Worm (Caenorhabditis elegans): Measurements from ENCODE around the gene B0507.5.

Gene B0507.5

ce11 chrV:8765938-8766337, 12.4 kb downstream of the B0507.5 start, which contains the start of gene B0507.9:
Gene B0507.9 (minus strand): TSS chrV:8766038.
- no peak for TF ChIP-seq B0310.2 (tag; optimal IDR thresholded peaks at IDR 0.05)
- no peak for TF ChIP-seq scrt-1 (GFP tag; IDR thresholded peaks at IDR 0.05)
- TF ChIP-seq tra-4 (tag; optimal IDR thresholded peaks at IDR 0.05): no peak
- no peak for TF ChIP-seq pes-1 (GFP tag; IDR thresholded peaks at IDR 0.05)
- no peak for TF ChIP-seq flt-1 (GFP tag; IDR thresholded peaks at IDR 0.05)
- no peak for TF ChIP-seq hmg-4 (GFP tag; optimal IDR thresholded peaks at IDR 0.05)
- TF ChIP-seq ets-7 (tag; optimal IDR thresholded peaks at IDR 0.05): no peak
- TF ChIP-seq F13C5.2 (tag; optimal IDR thresholded peaks at IDR 0.05): no peak
- TF ChIP-seq ama-1 (optimal IDR thresholded peaks at IDR 0.05): no peak
- no peak for TF ChIP-seq hnd-1 (tag; optimal IDR thresholded peaks at IDR 0.05)
- TF ChIP-seq hmbx-1 (tag; optimal IDR thresholded peaks at IDR 0.05): no peak
- TF ChIP-seq tbx-37 (GFP tag; conservative IDR thresholded peaks at IDR 0.05): no peak
- no peak for TF ChIP-seq aly-1 (tag; optimal IDR thresholded peaks at IDR 0.05)
- no peak for TF ChIP-seq ceh-36 (tag; optimal IDR thresholded peaks at IDR 0.05)

DNA sequence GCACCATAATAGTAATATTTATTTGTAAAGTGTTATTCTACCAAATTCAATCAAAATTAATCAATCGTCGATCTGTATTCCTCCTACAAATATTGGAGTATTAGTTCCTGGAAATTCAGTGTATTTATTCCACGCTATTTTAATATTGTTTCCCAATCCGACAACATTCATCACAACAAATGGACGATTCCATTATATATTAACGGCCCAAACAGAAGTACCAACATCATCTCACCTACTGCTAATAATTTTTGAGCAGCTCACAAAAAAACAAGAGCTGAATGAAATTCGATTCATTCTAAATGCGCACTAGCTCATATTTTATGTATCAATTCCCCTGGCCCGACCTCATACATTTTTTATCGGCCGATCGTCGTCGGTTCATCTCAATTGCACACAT, 13.5 kb downstream of the B0507.5 start:
- TF ChIP-seq aly-1 (tag; optimal IDR thresholded peaks at IDR 0.05): no peak
- no peak for TF ChIP-seq ceh-13 (GFP tag; optimal IDR thresholded peaks at IDR 0.05)
- TF ChIP-seq sea-1 (GFP tag; conservative IDR thresholded peaks at IDR 0.05): no peak
- no peak for TF ChIP-seq flt-1 (GFP tag; IDR thresholded peaks at IDR 0.05)
- TF ChIP-seq hnd-1 (tag; optimal IDR thresholded peaks at IDR 0.05): no peak
- TF ChIP-seq tbx-37 (GFP tag; conservative IDR thresholded peaks at IDR 0.05): no peak
- TF ChIP-seq tbx-11 (GFP tag; IDR thresholded peaks at IDR 0.05): no peak
- TF ChIP-seq F13C5.2 (tag; optimal IDR thresholded peaks at IDR 0.05): no peak
- no peak for TF ChIP-seq ama-1 (optimal IDR thresholded peaks at IDR 0.05)
- no peak for TF ChIP-seq pes-1 (GFP tag; IDR thresholded peaks at IDR 0.05)
- TF ChIP-seq scrt-1 (GFP tag; IDR thresholded peaks at IDR 0.05): no peak
- no peak for TF ChIP-seq hmg-4 (GFP tag; optimal IDR thresholded peaks at IDR 0.05)
- no peak for TF ChIP-seq ets-7 (tag; optimal IDR thresholded peaks at IDR 0.05)
- TF ChIP-seq B0310.2 (tag; optimal IDR thresholded peaks at IDR 0.05): no peak
- no peak for TF ChIP-seq tra-4 (tag; optimal IDR thresholded peaks at IDR 0.05)
- TF ChIP-seq hmbx-1 (tag; optimal IDR thresholded peaks at IDR 0.05): no peak
- no peak for TF ChIP-seq ceh-36 (tag; optimal IDR thresholded peaks at IDR 0.05)

- TF ChIP-seq aly-1 (tag; optimal IDR thresholded peaks at IDR 0.05) (no peak), sea-1 (GFP tag; conservative IDR thresholded peaks at IDR 0.05) (no peak), B0310.2 (tag; optimal IDR thresholded peaks at IDR 0.05) (no peak), ama-1 (optimal IDR thresholded peaks at IDR 0.05) (no peak)
Observed at ce11 chrV:8767493-8767892, 14.0 kb downstream of the B0507.5 start.

DNA sequence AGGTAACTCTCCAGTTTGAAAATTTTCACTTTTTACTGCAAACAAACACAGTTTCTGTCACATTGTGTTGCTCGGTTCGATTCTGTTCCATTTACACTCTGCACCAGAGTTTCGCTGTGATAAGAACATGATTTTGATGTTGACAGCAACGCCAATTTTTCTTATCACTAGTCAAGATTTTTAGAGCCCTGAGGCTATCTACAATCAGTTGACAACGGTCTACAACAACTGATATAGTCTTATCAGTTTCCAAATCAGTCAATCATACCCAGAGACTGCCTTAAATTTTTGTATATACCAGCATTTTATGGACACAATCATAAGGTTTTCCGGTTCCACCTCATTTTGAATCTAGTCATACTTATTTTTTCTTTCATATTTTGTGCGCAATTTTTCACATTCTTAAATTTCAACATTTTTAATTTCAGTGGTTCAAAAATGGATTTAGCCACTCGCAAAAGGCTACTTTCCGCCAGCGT, 15.0 kb downstream of the B0507.5 start, which contains the start of gene B0507.3:
Gene B0507.3, plus strand, starts transcription at position 429 of the 479 bp plus-strand sequence.
- TF ChIP-seq tra-4 (tag; optimal IDR thresholded peaks at IDR 0.05) (no peak), ceh-13 (GFP tag; optimal IDR thresholded peaks at IDR 0.05) (no peak), tbx-37 (GFP tag; conservative IDR thresholded peaks at IDR 0.05) (no peak), ama-1 (optimal IDR thresholded peaks at IDR 0.05) (no peak), hmg-4 (GFP tag; optimal IDR thresholded peaks at IDR 0.05) (no peak), hnd-1 (tag; optimal IDR thresholded peaks at IDR 0.05) (no peak), tbx-11 (GFP tag; IDR thresholded peaks at IDR 0.05) (no peak), ets-7 (tag; optimal IDR thresholded peaks at IDR 0.05) (no peak), F13C5.2 (tag; optimal IDR thresholded peaks at IDR 0.05) (no peak), ceh-36 (tag; optimal IDR thresholded peaks at IDR 0.05) (no peak), flt-1 (GFP tag; IDR thresholded peaks at IDR 0.05) (no peak), scrt-1 (GFP tag; IDR thresholded peaks at IDR 0.05) (no peak), aly-1 (tag; optimal IDR thresholded peaks at IDR 0.05) (no peak), B0310.2 (tag; optimal IDR thresholded peaks at IDR 0.05) (no peak), sea-1 (GFP tag; conservative IDR thresholded peaks at IDR 0.05) (no peak), hmbx-1 (tag; optimal IDR thresholded peaks at IDR 0.05) (no peak), pes-1 (GFP tag; IDR thresholded peaks at IDR 0.05) (no peak)

ce11 chrV:8769154-8769553, 15.7 kb downstream of the B0507.5 start:
- no peak for TF ChIP-seq hnd-1 (tag; optimal IDR thresholded peaks at IDR 0.05)

DNA sequence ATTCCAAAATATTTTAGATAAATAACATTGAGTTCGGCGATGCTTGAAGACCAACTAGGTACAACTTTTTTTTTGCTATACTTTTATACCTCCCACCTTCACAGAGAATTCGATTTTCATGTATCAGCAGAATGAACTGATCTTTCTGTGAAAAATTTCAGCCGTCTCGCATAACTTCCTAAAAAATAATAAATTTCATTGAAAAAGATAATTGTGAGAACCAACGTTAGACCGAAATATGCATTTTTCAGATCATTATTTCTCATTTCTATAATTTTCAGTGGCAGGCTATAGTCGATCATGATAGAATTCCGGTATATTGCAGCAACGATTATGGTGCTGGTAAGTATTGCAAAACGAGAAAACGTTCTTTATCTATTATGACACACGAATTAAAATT, 18.1 kb downstream of the B0507.5 start, which contains the start of gene srx-115:
Gene srx-115, plus strand, starts transcription at position 301 of the 400 bp plus-strand sequence.
- TF ChIP-seq hnd-1 (tag; optimal IDR thresholded peaks at IDR 0.05) (no peak), ama-1 (optimal IDR thresholded peaks at IDR 0.05) (no peak), tra-4 (tag; optimal IDR thresholded peaks at IDR 0.05) (no peak), hmbx-1 (tag; optimal IDR thresholded peaks at IDR 0.05) (no peak), ceh-13 (GFP tag; optimal IDR thresholded peaks at IDR 0.05) (no peak), F13C5.2 (tag; optimal IDR thresholded peaks at IDR 0.05) (no peak), pes-1 (GFP tag; IDR thresholded peaks at IDR 0.05) (no peak), flt-1 (GFP tag; IDR thresholded peaks at IDR 0.05) (no peak), scrt-1 (GFP tag; IDR thresholded peaks at IDR 0.05) (no peak), ets-7 (tag; optimal IDR thresholded peaks at IDR 0.05) (no peak), sea-1 (GFP tag; conservative IDR thresholded peaks at IDR 0.05) (no peak), B0310.2 (tag; optimal IDR thresholded peaks at IDR 0.05) (no peak), aly-1 (tag; optimal IDR thresholded peaks at IDR 0.05) (no peak), ceh-36 (tag; optimal IDR thresholded peaks at IDR 0.05) (no peak), tbx-37 (GFP tag; conservative IDR thresholded peaks at IDR 0.05) (no peak), hmg-4 (GFP tag; optimal IDR thresholded peaks at IDR 0.05) (no peak), tbx-11 (GFP tag; IDR thresholded peaks at IDR 0.05) (no peak)

DNA sequence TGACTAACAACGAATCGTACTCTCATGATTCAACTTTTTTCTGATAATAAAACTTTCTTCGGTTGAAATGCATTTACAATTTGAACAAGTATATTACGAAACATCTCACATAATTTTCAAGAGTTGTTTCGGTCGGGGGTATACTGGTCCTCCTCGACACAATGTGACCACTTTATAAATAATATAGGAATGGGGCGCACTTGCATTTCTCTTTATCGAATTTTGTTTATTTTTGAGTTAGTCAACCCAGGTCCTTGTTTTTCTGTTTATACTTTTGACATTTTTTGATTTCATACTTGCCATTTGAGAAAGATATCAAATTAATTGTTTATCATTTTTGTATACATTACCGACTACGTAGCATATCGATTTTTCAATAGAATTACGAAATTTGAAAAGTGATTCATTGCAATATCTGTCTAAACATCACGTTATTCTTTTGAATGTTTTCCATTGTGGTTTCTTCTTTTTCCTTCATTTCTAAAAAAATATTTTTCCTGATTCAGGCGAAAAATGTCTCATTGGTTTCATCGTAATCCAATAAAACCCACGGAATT, 20.4 kb downstream of the B0507.5 start, which contains the start of gene B0507.2:
Gene B0507.2, plus strand, starts transcription at position 507 of the 557 bp plus-strand sequence.
- TF ChIP-seq hmbx-1 (tag; optimal IDR thresholded peaks at IDR 0.05): no peak
- TF ChIP-seq flt-1 (GFP tag; IDR thresholded peaks at IDR 0.05): no peak
- no peak for TF ChIP-seq tra-4 (tag; optimal IDR thresholded peaks at IDR 0.05)
- no peak for TF ChIP-seq sea-1 (GFP tag; conservative IDR thresholded peaks at IDR 0.05)
- TF ChIP-seq hnd-1 (tag; optimal IDR thresholded peaks at IDR 0.05): no peak

Measured in whole organism, early embryonic.